Fruit fly (Drosophila melanogaster) Kc167 (cell line): ENCODE measurements around the gene dpr3.

Source experiments
- Myc ChIP-seq: fragments of >200 bp; optimal IDR thresholded peaks from 2 replicates; lab custom pipeline; 2017; ENCODE audit warnings: missing external identifiers
- Sin3A ChIP-seq: fragments of >200 bp; optimal IDR thresholded peaks from 2 replicates; lab custom pipeline; 2018; ENCODE audit warnings: missing external identifiers
- h ChIP-seq: fragments of >200 bp; optimal IDR thresholded peaks from 3 replicates; lab custom pipeline; 2018; ENCODE audit warnings: missing external identifiers
- insv ChIP-seq: fragments of >200 bp; optimal IDR thresholded peaks from 3 replicates; lab custom pipeline; 2018; ENCODE audit warnings: missing external identifiers
- psq ChIP-seq: fragments of >200 bp; optimal IDR thresholded peaks from 2 replicates; lab custom pipeline; 2017; ENCODE audit warnings: missing external identifiers
- ttk ChIP-seq: sonication (Bioruptor generic); optimal IDR thresholded peaks from 2 replicates; lab custom pipeline; 2017; ENCODE audit warnings: missing external identifiers

dpr3 gene

dm6 chr2L:2109746-2110145 lies at the start of gene dpr3:
dpr3 (minus strand) TSS chr2L:2109878.
- TF ChIP-seq Sin3A (lab: Kevin White, UChicago) (no peak), Myc (no peak), insv (lab: Kevin White, UChicago) (no peak), ttk (lab: Kevin White, UChicago) (no peak), psq (lab: Kevin White, UChicago) (no peak), h (lab: Kevin White, UChicago) (no peak)

dm6 chr2L:2155453-2155852 lies 45.8 kb upstream of the dpr3 start, which contains the start of gene CG15382:
CG15382 (plus strand) TSS chr2L:2155753.
- no peak for TF ChIP-seq insv (lab: Kevin White, UChicago)
- TF ChIP-seq Myc: no peak
- TF ChIP-seq Sin3A (lab: Kevin White, UChicago): no peak
- no peak for TF ChIP-seq h (lab: Kevin White, UChicago)
- TF ChIP-seq ttk (lab: Kevin White, UChicago): no peak

dm6 chr2L:2151544-2152290 lies 42.0 kb upstream of the dpr3 start, which contains the start of gene AIF:
AIF (plus strand) TSS chr2L:2151754.
- TF ChIP-seq psq (lab: Kevin White, UChicago) (no peak), Myc (no peak), h (lab: Kevin White, UChicago) (no peak), insv (lab: Kevin White, UChicago) (no peak), ttk (lab: Kevin White, UChicago) (no peak), Sin3A (lab: Kevin White, UChicago) (no peak)

dm6 chr2L:2147208-2147607 lies 37.5 kb upstream of the dpr3 start, which contains the start of the genes CG11723 and Tbcd:
CG11723 (minus strand) TSS chr2L:2147275.
Tbcd (plus strand) TSS chr2L:2147518.
- no peak for TF ChIP-seq h (lab: Kevin White, UChicago)
- TF ChIP-seq Myc: no peak
- TF ChIP-seq Sin3A (lab: Kevin White, UChicago): no peak

dm6 chr2L:2144725-2145656 lies 35.3 kb upstream of the dpr3 start, which contains the start of gene tho2:
tho2 (minus strand) TSS chr2L:2145187.
- TF ChIP-seq psq (lab: Kevin White, UChicago) (no peak), ttk (lab: Kevin White, UChicago) (no peak), Myc (no peak), insv (lab: Kevin White, UChicago) (no peak), Sin3A (lab: Kevin White, UChicago) (no peak), h (lab: Kevin White, UChicago) (no peak)

- no peak for TF ChIP-seq insv (lab: Kevin White, UChicago)
- TF ChIP-seq ttk (lab: Kevin White, UChicago): no peak
- no peak for TF ChIP-seq psq (lab: Kevin White, UChicago)
- TF ChIP-seq Myc: no peak
- no peak for TF ChIP-seq h (lab: Kevin White, UChicago)
- TF ChIP-seq Sin3A (lab: Kevin White, UChicago): no peak
Observed at dm6 chr2L:2133009-2133408, 23.3 kb upstream of the dpr3 start.

dm6 chr2L:2132215-2132614 lies 22.5 kb upstream of the dpr3 start:
- no peak for TF ChIP-seq psq (lab: Kevin White, UChicago)
- no peak for TF ChIP-seq insv (lab: Kevin White, UChicago)
- TF ChIP-seq ttk (lab: Kevin White, UChicago): no peak
- TF ChIP-seq h (lab: Kevin White, UChicago): no peak
- TF ChIP-seq Sin3A (lab: Kevin White, UChicago): no peak
- no peak for TF ChIP-seq Myc

dm6 chr2L:2131449-2132109 lies 21.9 kb upstream of the dpr3 start:
- TF ChIP-seq ttk (lab: Kevin White, UChicago): no peak
- no peak for TF ChIP-seq psq (lab: Kevin White, UChicago)
- no peak for TF ChIP-seq Myc
- no peak for TF ChIP-seq h (lab: Kevin White, UChicago)
- TF ChIP-seq Sin3A (lab: Kevin White, UChicago): no peak
- no peak for TF ChIP-seq insv (lab: Kevin White, UChicago)

dm6 chr2L:2130157-2130987 lies 20.7 kb upstream of the dpr3 start, which contains the start of gene Glyp:
Glyp (plus strand) TSS chr2L:2130813.
- TF ChIP-seq psq (lab: Kevin White, UChicago) (no peak), Myc (no peak), h (lab: Kevin White, UChicago) (no peak), insv (lab: Kevin White, UChicago) (no peak), ttk (lab: Kevin White, UChicago) (no peak), Sin3A (lab: Kevin White, UChicago) (no peak)

dm6 chr2L:2129137-2129536 lies 19.5 kb upstream of the dpr3 start, which contains the start of gene CG4259:
CG4259 (minus strand) TSS chr2L:2129237.
- no peak for TF ChIP-seq ttk (lab: Kevin White, UChicago)
